Worm (Caenorhabditis elegans) whole organism, L1 larva: Measurements from ENCODE around the gene dhps-1.

ENCODE experiments used
- elt-3 ChIP-seq, 6 experiments: fragments of 150-350 bp in 1 of 6; sonication (generic microtip); optimal IDR thresholded peaks; 2 replicates each; lab custom pipeline; 2017 to 2018; ENCODE audit warnings: missing biosample characterization in 6 of 6, missing genetic modification characterization in 6 of 6, inconsistent platforms in 1 of 6
- fos-1 ChIP-seq: fragments of 150-350 bp; optimal IDR thresholded peaks from 2 replicates; lab custom pipeline; 2014; ENCODE audit warnings: missing biosample characterization, missing genetic modification characterization
- lin-13 ChIP-seq: fragments of 150-350 bp; optimal IDR thresholded peaks from 2 replicates; lab custom pipeline; 2014; ENCODE audit warnings: missing biosample characterization, missing genetic modification reagents, missing genetic modification characterization
- mdl-1 ChIP-seq, 2 experiments: fragments of 150-350 bp; optimal IDR thresholded peaks; 2 replicates each; lab custom pipeline; 2014 to 2017; ENCODE audit warnings: missing biosample characterization in 2 of 2, missing genetic modification characterization in 2 of 2, inconsistent platforms in 1 of 2
- nhr-11 ChIP-seq: fragments of 150-350 bp; optimal IDR thresholded peaks from 2 replicates; lab custom pipeline; 2014; ENCODE audit warnings: missing biosample characterization, missing genetic modification characterization
- snpc-4 ChIP-seq: fragments of 150-350 bp; optimal IDR thresholded peaks from 2 replicates; lab custom pipeline; 2014; ENCODE audit warnings: missing biosample characterization, missing genetic modification characterization
- unc-62 ChIP-seq: fragments of 150-350 bp; optimal IDR thresholded peaks from 2 replicates; lab custom pipeline; 2014; ENCODE audit warnings: missing biosample characterization, missing genetic modification reagents, missing genetic modification characterization

DNA sequence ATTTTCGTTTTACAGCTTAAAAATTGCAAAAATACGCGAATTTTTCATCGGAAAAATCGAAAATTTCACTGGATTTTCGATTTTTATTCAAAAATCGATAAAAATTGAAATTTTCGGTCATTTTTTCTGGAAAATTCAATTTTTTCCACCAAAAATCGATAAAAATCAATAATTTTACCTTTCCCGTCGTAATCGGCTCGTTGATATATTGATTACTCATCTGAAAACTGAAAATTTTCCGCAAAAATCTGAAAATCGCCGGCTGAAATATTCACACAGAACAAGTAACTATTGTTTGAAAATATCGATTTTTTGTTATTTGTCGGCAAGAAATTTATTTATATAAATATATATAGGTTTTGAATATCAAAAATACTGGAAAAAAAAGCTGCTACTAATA lies 43.7 kb downstream of the dhps-1 start, which contains the start of gene cyn-16:
- TF ChIP-seq lin-13 (no peak), snpc-4 (tag; lab: Kevin White, UChicago) (no peak), unc-62 (GFP tag; lab: Kevin White, UChicago) (no peak), mdl-1 (tag; optimal IDR thresholded peaks at IDR 0.05; lab: Kevin White, UChicago) (no peak), fos-1 (tag; lab: Kevin White, UChicago) (no peak), nhr-11 (no peak), elt-3 (tag; optimal IDR thresholded peaks at IDR 0.05; lab: Kevin White, UChicago) (no peak)
